Fruit fly (Drosophila melanogaster) whole organism, embryonic: ENCODE results near the gene Gem4b.

ENCODE experiments used
- Aef1 ChIP-seq: fragments of 200-800 bp; sonication (Bioruptor generic); IDR thresholded peaks from 3 replicates; pipeline ENCODE4 v1.3.6; 2022; ENCODE audit warnings: missing biosample characterization, missing genetic modification characterization
- Awh ChIP-seq: fragments of 200-800 bp; sonication (Bioruptor generic); IDR thresholded peaks from 2 replicates; pipeline ENCODE4, ENCODE4 v1.3.6; 2022; ENCODE audit warnings: missing biosample characterization, missing genetic modification characterization
- C15 ChIP-seq: fragments of 200-800 bp; sonication (Bioruptor generic); IDR thresholded peaks from 3 replicates; pipeline ENCODE4 v1.3.6; 2022; ENCODE audit warnings: missing biosample characterization, missing genetic modification characterization
- CG10462 ChIP-seq: fragments of 200-800 bp; sonication (Bioruptor generic); optimal IDR thresholded peaks from 2 replicates; lab custom pipeline; 2016; ENCODE audit warnings: missing biosample characterization, missing genetic modification characterization
- CG11247 ChIP-seq: fragments of 200-800 bp; sonication (Bioruptor generic); IDR thresholded peaks from 2 replicates; pipeline ENCODE4 v1.3.6; 2022; ENCODE audit warnings: missing biosample characterization, missing genetic modification characterization
- CG12236 ChIP-seq: fragments of 200-800 bp; sonication (Bioruptor generic); optimal IDR thresholded peaks from 2 replicates; lab custom pipeline; 2016; ENCODE audit warnings: missing biosample characterization, missing genetic modification characterization
- CG13894 ChIP-seq: fragments of 200-800 bp; sonication (Bioruptor generic); optimal IDR thresholded peaks from 3 replicates; lab custom pipeline; 2018; ENCODE audit warnings: missing biosample characterization, mild to moderate bottlenecking, missing genetic modification characterization, moderate library complexity
- CG14014 ChIP-seq: fragments of 200-800 bp; sonication (Bioruptor generic); IDR thresholded peaks from 2 replicates; pipeline ENCODE4 v1.3.6; 2022; ENCODE audit warnings: missing biosample characterization, missing genetic modification characterization
- CG14441 ChIP-seq: fragments of 200-800 bp; sonication (Bioruptor generic); IDR thresholded peaks from 2 replicates; pipeline ENCODE4 v1.3.6; 2022; ENCODE audit warnings: missing biosample characterization, missing genetic modification characterization
- CG15514 ChIP-seq: fragments of 200-800 bp; sonication (Bioruptor generic); optimal IDR thresholded peaks from 3 replicates; lab custom pipeline; 2017; ENCODE audit warnings: missing biosample characterization, missing genetic modification characterization, mild to moderate bottlenecking, moderate library complexity, missing genetic modification reagents
- CG18011 ChIP-seq: fragments of 200-800 bp; sonication (Bioruptor generic); optimal IDR thresholded peaks from 2 replicates; lab custom pipeline; 2017; ENCODE audit warnings: missing biosample characterization, missing genetic modification characterization, mild to moderate bottlenecking, moderate library complexity, missing genotype
- CG18764 ChIP-seq: fragments of 200-800 bp; sonication (Bioruptor generic); optimal IDR thresholded peaks from 3 replicates; lab custom pipeline; 2016; ENCODE audit warnings: missing biosample characterization, missing genetic modification characterization
- CG2889 ChIP-seq: fragments of 200-800 bp; sonication (Bioruptor generic); IDR thresholded peaks from 3 replicates; pipeline ENCODE4 v1.3.6; 2022; ENCODE audit warnings: missing biosample characterization, missing genetic modification characterization
- CG34422 ChIP-seq: fragments of 200-800 bp; sonication (Bioruptor generic); IDR thresholded peaks from 3 replicates; pipeline ENCODE4 v1.3.6; 2022; ENCODE audit warnings: missing biosample characterization, missing genetic modification characterization
- CG4328 ChIP-seq: fragments of 200-800 bp; sonication (Bioruptor generic); optimal IDR thresholded peaks from 3 replicates; lab custom pipeline; 2017; ENCODE audit warnings: missing biosample characterization, missing genetic modification reagents, missing genetic modification characterization
- CG4707 ChIP-seq: fragments of 200-800 bp; sonication (Bioruptor generic); optimal IDR thresholded peaks from 2 replicates; lab custom pipeline; 2018; ENCODE audit warnings: missing biosample characterization, mild to moderate bottlenecking, missing genetic modification characterization, moderate library complexity
- CG5180 ChIP-seq: fragments of 200-800 bp; sonication (Bioruptor generic); optimal IDR thresholded peaks from 3 replicates; lab custom pipeline; 2017; ENCODE audit warnings: missing biosample characterization, missing genetic modification characterization, mild to moderate bottlenecking, moderate library complexity, missing genetic modification reagents
- CG7556 ChIP-seq: fragments of 200-800 bp; sonication (Bioruptor generic); optimal IDR thresholded peaks from 2 replicates; lab custom pipeline; 2017; ENCODE audit warnings: missing biosample characterization, mild to moderate bottlenecking, missing genetic modification characterization
- Camta ChIP-seq: fragments of 200-800 bp; sonication (Bioruptor generic); optimal IDR thresholded peaks from 2 replicates; lab custom pipeline; 2016; ENCODE audit warnings: missing biosample characterization, missing genetic modification characterization
- Deaf1 ChIP-seq: fragments of 200-800 bp; optimal IDR thresholded peaks from 3 replicates; lab custom pipeline; 2019; ENCODE audit warnings: missing biosample characterization, mild to moderate bottlenecking, missing genetic modification characterization, moderate library complexity
- Dp ChIP-seq: fragments of 200-800 bp; sonication (Bioruptor generic); optimal IDR thresholded peaks from 2 replicates; lab custom pipeline; 2018; ENCODE audit warnings: missing biosample characterization, mild to moderate bottlenecking, missing genetic modification characterization, moderate library complexity
- E2f1 ChIP-seq: fragments of 200-800 bp; sonication (Bioruptor generic); IDR thresholded peaks from 2 replicates; pipeline ENCODE4 v1.3.6; 2022; ENCODE audit warnings: missing biosample characterization, missing genetic modification characterization
- Fer2 ChIP-seq: fragments of 200-800 bp; sonication (Bioruptor generic); optimal IDR thresholded peaks from 2 replicates; lab custom pipeline; 2018; ENCODE audit warnings: missing biosample characterization, mild to moderate bottlenecking, missing genetic modification characterization, moderate library complexity
- HmgD ChIP-seq: fragments of 200-800 bp; sonication (Bioruptor generic); optimal IDR thresholded peaks from 3 replicates; lab custom pipeline; 2016; ENCODE audit warnings: missing biosample characterization, missing genetic modification characterization
- Hr78 ChIP-seq, 2 experiments: fragments of 200-800 bp in 1 of 2; fragments of >200 bp in 1 of 2; sonication (Bioruptor generic) in 1 of 2; optimal IDR thresholded peaks; 2 replicates each; lab custom pipeline; 2017 to 2019; ENCODE audit warnings: missing biosample characterization in 2 of 2, missing genetic modification characterization in 2 of 2, mild to moderate bottlenecking in 1 of 2, moderate library complexity in 1 of 2
- Med ChIP-seq: fragments of 200-800 bp; sonication (Bioruptor generic); peaks from one replicate; lab custom pipeline; 2016; ENCODE audit warnings: missing biosample characterization, missing genetic modification characterization, mild to moderate bottlenecking, inconsistent platforms, moderate library complexity
- NfI ChIP-seq: fragments of 200-800 bp; sonication (Bioruptor generic); optimal IDR thresholded peaks from 3 replicates; lab custom pipeline; 2018; ENCODE audit warnings: missing biosample characterization, mild to moderate bottlenecking, missing genetic modification characterization, moderate library complexity
- Poxn ChIP-seq: fragments of 200-800 bp; sonication (Bioruptor generic); IDR thresholded peaks from 2 replicates; pipeline ENCODE4 v1.3.6; 2022; ENCODE audit warnings: missing biosample characterization, missing genetic modification characterization
- Sry-β ChIP-seq: fragments of 200-800 bp; sonication (Bioruptor generic); optimal IDR thresholded peaks from 2 replicates; lab custom pipeline; 2018; ENCODE audit warnings: missing biosample characterization, mild to moderate bottlenecking, missing genetic modification characterization, moderate library complexity
- ac ChIP-seq: fragments of 200-800 bp; sonication (Bioruptor generic); optimal IDR thresholded peaks from 3 replicates; lab custom pipeline; 2017; ENCODE audit warnings: missing biosample characterization, mild to moderate bottlenecking, missing genetic modification characterization
- az2 ChIP-seq: fragments of 200-800 bp; sonication (Bioruptor generic); optimal IDR thresholded peaks from 3 replicates; lab custom pipeline; 2016; ENCODE audit warnings: missing biosample characterization, missing genetic modification characterization
- btn ChIP-seq: fragments of 200-800 bp; sonication (Bioruptor generic); optimal IDR thresholded peaks from 2 replicates; lab custom pipeline; 2016; ENCODE audit warnings: missing biosample characterization, missing genetic modification characterization
- cad ChIP-seq: fragments of >200 bp; optimal IDR thresholded peaks from 2 replicates; lab custom pipeline; 2017; ENCODE audit warnings: missing biosample characterization, missing genetic modification characterization
- fd96Cb ChIP-seq: fragments of 200-800 bp; sonication (Bioruptor generic); optimal IDR thresholded peaks from 2 replicates; lab custom pipeline; 2018; ENCODE audit warnings: missing biosample characterization, mild to moderate bottlenecking, missing genetic modification characterization, moderate library complexity
- ftz-f1 ChIP-seq: fragments of 200-800 bp; sonication (Bioruptor generic); optimal IDR thresholded peaks from 2 replicates; lab custom pipeline; 2016; ENCODE audit warnings: missing biosample characterization, missing genetic modification characterization
- hb ChIP-seq: fragments of 200-800 bp; sonication (Bioruptor generic); IDR thresholded peaks from 3 replicates; pipeline ENCODE4 v1.3.6; 2022; ENCODE audit warnings: missing biosample characterization, missing genetic modification characterization; ENCODE audit not compliant: partially characterized antibody
- ken ChIP-seq: fragments of 200-800 bp; sonication (Bioruptor generic); IDR thresholded peaks from 3 replicates; pipeline ENCODE4 v1.3.6; 2022; ENCODE audit warnings: missing biosample characterization, missing genetic modification characterization
- pzg ChIP-seq: fragments of 200-800 bp; sonication (Bioruptor generic); optimal IDR thresholded peaks from 3 replicates; lab custom pipeline; 2018; ENCODE audit warnings: missing biosample characterization, mild to moderate bottlenecking, missing genetic modification characterization, moderate library complexity
- ranshi ChIP-seq: fragments of 200-800 bp; sonication (Bioruptor generic); IDR thresholded peaks from 2 replicates; pipeline ENCODE4 v1.3.6; 2022; ENCODE audit warnings: missing biosample characterization, missing genetic modification characterization
- repo ChIP-seq: fragments of 200-800 bp; sonication (Bioruptor generic); optimal IDR thresholded peaks from 2 replicates; lab custom pipeline; 2016; ENCODE audit warnings: missing biosample characterization, missing genetic modification characterization
- scrt ChIP-seq: fragments of 200-800 bp; sonication (Bioruptor generic); optimal IDR thresholded peaks from 2 replicates; lab custom pipeline; 2018; ENCODE audit warnings: missing biosample characterization, mild to moderate bottlenecking, missing genetic modification characterization, moderate library complexity
- seq ChIP-seq: fragments of 200-800 bp; sonication (Bioruptor generic); IDR thresholded peaks from 2 replicates; pipeline ENCODE4 v1.3.6; 2022; ENCODE audit warnings: missing biosample characterization, missing genetic modification characterization
- tin ChIP-seq: fragments of 200-800 bp; sonication (Bioruptor generic); optimal IDR thresholded peaks from 3 replicates; lab custom pipeline; 2016; ENCODE audit warnings: missing biosample characterization, missing genetic modification characterization
- unc-4 ChIP-seq: fragments of 200-800 bp; sonication (Bioruptor generic); IDR thresholded peaks from 2 replicates; pipeline ENCODE4 v1.3.6; 2022; ENCODE audit warnings: missing biosample characterization, missing genetic modification characterization; ENCODE audit not compliant: partially characterized antibody
- vfl ChIP-seq: fragments of 200-800 bp; sonication (Bioruptor generic); optimal IDR thresholded peaks from 2 replicates; lab custom pipeline; 2016; ENCODE audit warnings: missing biosample characterization, missing genetic modification characterization
- vvl ChIP-seq: fragments of 200-800 bp; sonication (Bioruptor generic); IDR thresholded peaks from 2 replicates; pipeline ENCODE4 v1.3.6; 2022; ENCODE audit warnings: missing biosample characterization, missing genetic modification characterization
- zen ChIP-seq: fragments of 200-800 bp; sonication (Bioruptor generic); optimal IDR thresholded peaks from 3 replicates; lab custom pipeline; 2018; ENCODE audit warnings: missing biosample characterization, mild to moderate bottlenecking, missing genetic modification characterization, moderate library complexity

Gene Gem4b

DNA sequence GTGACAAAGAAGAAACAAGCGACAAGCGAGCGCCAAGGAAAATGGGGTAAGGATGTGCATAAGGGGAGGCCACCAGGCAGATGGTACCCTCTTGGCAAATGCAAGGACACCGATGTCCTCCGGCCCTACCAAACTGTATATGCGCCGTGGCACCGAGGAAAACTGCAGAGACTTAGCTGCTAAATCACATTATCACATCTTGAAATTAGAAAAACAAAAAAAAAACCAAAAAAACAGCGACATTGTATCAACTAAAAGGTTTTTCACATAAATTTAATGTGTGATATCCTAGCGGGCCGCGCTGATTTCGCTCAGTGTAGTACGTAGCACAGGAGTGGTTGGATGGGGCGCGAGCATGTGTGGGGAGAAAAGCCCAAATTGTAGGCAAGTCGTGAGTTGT lies 12.1 kb upstream of the Gem4b start (continued):
- no peak for TF ChIP-seq cad (GFP tag; lab: Kevin White, UChicago)
- TF ChIP-seq CG11247 (GFP tag; lab: Robert Waterston, UW): 0 out of 2 replicates have a peak, but pooled peaks have one; percentile 40
- TF ChIP-seq, all 482 proteins: peak for 23

DNA sequence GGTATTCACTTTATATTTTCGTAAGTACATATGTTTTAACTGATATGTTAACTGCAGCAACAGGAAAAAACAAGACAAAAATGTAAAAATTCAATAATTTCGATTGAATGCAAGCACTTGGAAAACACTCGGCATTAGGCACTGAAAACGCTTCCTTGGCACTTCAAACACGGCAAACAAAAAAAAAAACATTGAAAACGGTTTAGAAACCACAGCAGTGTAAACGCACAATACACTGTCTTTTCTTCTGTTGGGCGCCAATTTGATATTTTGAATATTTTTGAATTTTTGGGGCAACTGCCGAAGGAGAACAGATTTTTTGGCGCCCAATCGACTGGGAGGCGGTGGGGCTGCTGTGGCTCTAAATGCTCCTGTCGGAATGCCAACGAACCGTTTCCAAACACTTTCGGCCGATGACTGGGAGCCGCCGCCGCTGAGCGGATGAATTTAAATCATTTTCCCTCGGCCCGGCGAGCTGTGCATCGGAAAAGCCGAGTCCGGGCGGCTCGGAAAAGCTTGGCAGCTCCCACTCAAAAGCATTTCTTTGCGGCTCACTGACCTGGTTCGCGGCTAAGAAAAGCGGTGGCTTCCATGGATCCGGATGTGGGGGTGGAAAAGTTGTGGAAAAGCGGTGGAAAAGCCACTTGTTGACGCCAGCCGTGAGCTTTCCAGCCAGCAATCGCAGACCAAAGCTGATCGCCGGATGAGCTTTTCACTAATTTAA lies 10.0 kb upstream of the Gem4b start, which contains the start of gene CG42541:
Gene CG42541 (minus strand): TSS at position 51 of the 724 bp plus-strand sequence.
- TF ChIP-seq CG15514 (GFP tag; lab: Kevin White, UChicago) (peak; percentile 63), ken (GFP tag; lab: Robert Waterston, UW) (no peak), scrt (GFP tag; lab: Kevin White, UChicago) (peak; percentile 97), ac (GFP tag; lab: Kevin White, UChicago) (no peak), CG14441 (GFP tag; lab: Robert Waterston, UW) (no peak), C15 (GFP tag; lab: Robert Waterston, UW) (no peak), ftz-f1 (GFP tag; lab: Kevin White, UChicago) (no peak), hb (GFP tag; lab: Robert Waterston, UW) (no peak), Fer2 (tag; lab: Kevin White, UChicago) (no peak), unc-4 (GFP tag; lab: Robert Waterston, UW) (0 out of 2 replicates have a peak, but pooled peaks have one; percentile 23), CG13894 (tag; lab: Kevin White, UChicago) (peak; percentile 13), Camta (GFP tag; lab: Kevin White, UChicago) (no peak), CG18011 (GFP tag; lab: Kevin White, UChicago) (peak; percentile 56), Med (peak; percentile 68), Deaf1 (tag; lab: Kevin White, UChicago) (peak; percentile 97), CG4707 (GFP tag; lab: Kevin White, UChicago) (no peak), HmgD (GFP tag; lab: Kevin White, UChicago) (no peak), Poxn (GFP tag; lab: Robert Waterston, UW) (no peak), pzg (GFP tag; lab: Kevin White, UChicago) (peak; percentile 18), btn (GFP tag; lab: Kevin White, UChicago) (no peak), Dp (peak; percentile 1), CG34422 (GFP tag; lab: Robert Waterston, UW) (0 out of 3 replicates have a peak, but pooled peaks have one; percentile 7), CG14014 (GFP tag; lab: Robert Waterston, UW) (no peak), vvl (no peak), seq (GFP tag; lab: Robert Waterston, UW) (peak; percentile 25; the same call in 1 of the 2 replicates), E2f1 (GFP tag; lab: Robert Waterston, UW) (no peak)

DNA sequence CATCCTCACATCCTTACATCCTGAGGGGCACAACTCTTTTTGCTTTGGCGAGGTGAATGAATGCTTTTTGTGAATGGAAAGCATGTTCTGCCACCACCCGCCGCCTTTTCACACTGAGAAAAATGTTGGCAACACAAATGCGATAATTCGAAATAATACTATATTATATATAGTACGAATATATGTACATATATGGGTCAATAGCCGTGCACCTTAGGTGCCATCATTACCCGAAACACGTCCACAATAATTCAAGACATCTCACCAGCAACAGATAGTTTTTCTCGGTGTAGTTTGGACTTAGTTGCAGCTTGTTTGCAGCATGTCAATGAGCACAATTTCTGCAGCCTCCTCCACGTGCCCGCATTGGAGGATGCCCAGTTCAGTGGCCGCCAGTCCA lies 9.0 kb upstream of the Gem4b start:
- TF ChIP-seq Hr78 (GFP tag; optimal IDR thresholded peaks at IDR 0.05; lab: Kevin White, UChicago) (no peak), CG2889 (no peak), tin (GFP tag; lab: Kevin White, UChicago) (no peak), Sry-β (GFP tag; lab: Kevin White, UChicago) (no peak), vfl (no peak), CG12236 (GFP tag; lab: Kevin White, UChicago) (no peak), fd96Cb (tag; lab: Kevin White, UChicago) (peak; percentile 31), Aef1 (0 out of 3 replicates have a peak, but pooled peaks have one; percentile 11), CG18764 (GFP tag; lab: Kevin White, UChicago) (no peak), CG4328 (GFP tag; lab: Kevin White, UChicago) (no peak), Awh (GFP tag; lab: Robert Waterston, UW) (no peak), CG10462 (GFP tag; lab: Kevin White, UChicago) (no peak), CG7556 (no peak), ranshi (GFP tag; lab: Robert Waterston, UW) (0 out of 2 replicates have a peak, but pooled peaks have one; percentile 33), NfI (GFP tag; lab: Kevin White, UChicago) (peak; percentile 21), CG5180 (peak; percentile 7), repo (no peak), zen (tag; lab: Kevin White, UChicago) (peak; percentile 12), az2 (GFP tag; lab: Kevin White, UChicago) (peak; percentile 33)
